Fruit fly (Drosophila melanogaster) whole organism, adult: ENCODE results near the gene CG31274.

ENCODE experiments used
- CG11617 ChIP-seq: fragments of 200-800 bp; sonication (Bioruptor generic); optimal IDR thresholded peaks from 2 replicates; lab custom pipeline; 2017; ENCODE audit warnings: mild to moderate bottlenecking, missing biosample characterization, missing genetic modification reagents, missing genetic modification characterization
- CG12768 ChIP-seq: fragments of 200-800 bp; sonication (Bioruptor generic); optimal IDR thresholded peaks from 2 replicates; lab custom pipeline; 2017; ENCODE audit warnings: missing biosample characterization, missing genetic modification characterization, mild to moderate bottlenecking, moderate library complexity, missing genetic modification reagents
- CG14711 ChIP-seq: fragments of 200-800 bp; sonication (Bioruptor generic); optimal IDR thresholded peaks from 2 replicates; lab custom pipeline; 2018; ENCODE audit warnings: missing biosample characterization, mild to moderate bottlenecking, missing genetic modification characterization, moderate library complexity
- CG1620 ChIP-seq: fragments of 200-800 bp; sonication (Bioruptor generic); optimal IDR thresholded peaks from 2 replicates; lab custom pipeline; 2016; ENCODE audit warnings: missing biosample characterization, missing genetic modification characterization
- CG33017 ChIP-seq: fragments of 200-800 bp; sonication (Bioruptor generic); optimal IDR thresholded peaks from 2 replicates; lab custom pipeline; 2018; ENCODE audit warnings: missing biosample characterization, mild to moderate bottlenecking, missing genetic modification characterization, moderate library complexity
- CG5204 ChIP-seq: fragments of 200-800 bp; sonication (Bioruptor generic); optimal IDR thresholded peaks from 2 replicates; lab custom pipeline; 2016; ENCODE audit warnings: missing biosample characterization, missing genetic modification characterization
- CG7045 ChIP-seq: fragments of 200-800 bp; sonication (Bioruptor generic); optimal IDR thresholded peaks from 2 replicates; lab custom pipeline; 2017; ENCODE audit warnings: missing biosample characterization, mild to moderate bottlenecking, missing genetic modification characterization
- CG7101 ChIP-seq: fragments of 200-800 bp; sonication (Bioruptor generic); optimal IDR thresholded peaks from 2 replicates; lab custom pipeline; 2018; ENCODE audit warnings: missing biosample characterization, mild to moderate bottlenecking, missing genetic modification characterization, moderate library complexity
- Clk ChIP-seq: fragments of 200-800 bp; sonication (Bioruptor generic); optimal IDR thresholded peaks from 2 replicates; lab custom pipeline; 2017; ENCODE audit warnings: missing biosample characterization, missing genetic modification characterization
- Crg-1 ChIP-seq: fragments of 200-800 bp; sonication (Bioruptor generic); optimal IDR thresholded peaks from 2 replicates; lab custom pipeline; 2016; ENCODE audit warnings: missing biosample characterization, missing genetic modification characterization
- Hr96 ChIP-seq: fragments of 200-800 bp; sonication (Bioruptor generic); optimal IDR thresholded peaks from 2 replicates; lab custom pipeline; 2016; ENCODE audit warnings: missing biosample characterization, missing genetic modification characterization
- Mnt ChIP-seq: fragments of 200-800 bp; sonication (Bioruptor generic); optimal IDR thresholded peaks from 2 replicates; lab custom pipeline; 2016; ENCODE audit warnings: missing biosample characterization, mild to moderate bottlenecking, missing genetic modification characterization
- bab1 ChIP-seq: fragments of 200-800 bp; sonication (Bioruptor generic); optimal IDR thresholded peaks from 3 replicates; lab custom pipeline; 2019; ENCODE audit warnings: missing biosample characterization, mild to moderate bottlenecking, missing genetic modification characterization, moderate library complexity
- cic ChIP-seq: fragments of 200-800 bp; sonication (Bioruptor generic); optimal IDR thresholded peaks from 2 replicates; lab custom pipeline; 2017; ENCODE audit warnings: missing biosample characterization, mild to moderate bottlenecking, missing genetic modification characterization, moderate library complexity
- cnc ChIP-seq, 2 experiments: fragments of >200 bp; optimal IDR thresholded peaks; 2 replicates each; lab custom pipeline; 2017
- kay ChIP-seq: fragments of 200-800 bp; sonication (Bioruptor generic); peaks from one replicate; lab custom pipeline; 2016; ENCODE audit warnings: missing biosample characterization, missing genetic modification characterization, borderline replicate concordance
- ovo ChIP-seq: fragments of 200-800 bp; sonication (Bioruptor generic); optimal IDR thresholded peaks from 2 replicates; lab custom pipeline; 2016; ENCODE audit warnings: missing biosample characterization, missing genetic modification characterization
- pad ChIP-seq: fragments of 200-800 bp; sonication (Bioruptor generic); optimal IDR thresholded peaks from 3 replicates; lab custom pipeline; 2017; ENCODE audit warnings: missing biosample characterization, missing genetic modification characterization, mild to moderate bottlenecking, moderate library complexity, missing genetic modification reagents
- tj ChIP-seq: fragments of 200-800 bp; sonication (Bioruptor generic); optimal IDR thresholded peaks from 3 replicates; lab custom pipeline; 2017; ENCODE audit warnings: missing biosample characterization, mild to moderate bottlenecking, missing genetic modification characterization, moderate library complexity
- toe ChIP-seq: fragments of 200-800 bp; sonication (Bioruptor generic); optimal IDR thresholded peaks from 2 replicates; lab custom pipeline; 2016; ENCODE audit warnings: missing biosample characterization, missing genetic modification characterization

Gene CG31274

dm6 chr3R:17016193-17016592 lies 23.4 kb downstream of the CG31274 start:
- TF ChIP-seq Hr96 (GFP tag; lab: Kevin White, UChicago), result no peak
- TF ChIP-seq cic, result no peak
- no peak for TF ChIP-seq Clk
- TF ChIP-seq tj (GFP tag; lab: Kevin White, UChicago), result no peak
- no peak for TF ChIP-seq CG11617 (GFP tag; lab: Kevin White, UChicago)
- TF ChIP-seq Crg-1 (GFP tag; lab: Kevin White, UChicago), result no peak
- no peak for TF ChIP-seq bab1 (GFP tag; lab: Kevin White, UChicago)
- no peak for TF ChIP-seq kay (GFP tag; lab: Kevin White, UChicago)
- TF ChIP-seq pad (GFP tag; lab: Kevin White, UChicago), result no peak
- TF ChIP-seq CG12768, result no peak
- TF ChIP-seq toe (GFP tag; lab: Kevin White, UChicago), result no peak
- TF ChIP-seq CG33017, result no peak
- TF ChIP-seq CG14711 (tag; lab: Kevin White, UChicago), result no peak
- no peak for TF ChIP-seq CG7101 (tag; lab: Kevin White, UChicago)
- TF ChIP-seq CG1620 (GFP tag; lab: Kevin White, UChicago), result no peak
- TF ChIP-seq CG7045, result no peak

DNA sequence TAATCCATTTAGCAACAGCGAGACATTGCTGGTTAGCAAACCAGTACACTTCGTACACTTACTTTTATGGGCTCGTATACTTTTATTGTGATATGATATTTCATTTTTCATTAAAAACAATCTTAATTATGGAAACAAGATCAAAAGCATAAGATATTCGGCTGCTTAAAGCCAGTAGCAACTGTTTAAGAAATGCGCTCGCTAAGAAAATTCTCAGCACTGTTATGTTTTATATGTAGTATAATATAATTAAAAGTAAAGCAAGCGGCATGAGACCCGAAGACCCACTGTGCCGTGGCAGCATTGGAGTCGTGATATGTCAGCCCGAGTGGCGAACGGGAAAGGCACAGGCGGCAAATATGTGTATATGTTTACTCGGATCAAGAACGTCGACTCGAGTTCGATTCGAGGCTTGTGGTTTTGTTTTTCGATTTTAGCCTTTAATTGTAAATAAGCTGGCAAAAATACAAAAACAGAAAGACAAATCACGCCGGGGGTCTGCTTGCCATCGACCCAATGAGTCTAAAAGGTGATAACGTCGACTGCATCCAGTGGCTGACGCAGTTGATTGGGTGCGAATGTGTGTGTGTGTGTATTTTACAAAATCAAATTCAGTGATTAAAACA lies 26.2 kb downstream of the CG31274 start:
- TF ChIP-seq CG5204 (GFP tag; lab: Kevin White, UChicago) (peak; percentile 7), Clk (no peak), bab1 (GFP tag; lab: Kevin White, UChicago) (no peak), kay (GFP tag; lab: Kevin White, UChicago) (peak; percentile 36), CG12768 (no peak)

- peak; percentile 18 for TF ChIP-seq Hr96 (GFP tag; lab: Kevin White, UChicago)
- TF ChIP-seq Clk, result no peak
- no peak for TF ChIP-seq CG5204 (GFP tag; lab: Kevin White, UChicago)
- TF ChIP-seq ovo (GFP tag; lab: Kevin White, UChicago), result peak; percentile 51
- TF ChIP-seq CG14711 (tag; lab: Kevin White, UChicago), result peak; percentile 23
- TF ChIP-seq kay (GFP tag; lab: Kevin White, UChicago), result peak; percentile 82
- TF ChIP-seq pad (GFP tag; lab: Kevin White, UChicago), result peak; percentile 46
- no peak for TF ChIP-seq CG12768
- peak; percentile 56 for TF ChIP-seq CG33017
- TF ChIP-seq CG1620 (GFP tag; lab: Kevin White, UChicago), result peak; percentile 18
- TF ChIP-seq Crg-1 (GFP tag; lab: Kevin White, UChicago), result no peak
- TF ChIP-seq Mnt (GFP tag; lab: Kevin White, UChicago), result peak; percentile 84
- TF ChIP-seq cnc (optimal IDR thresholded peaks at IDR 0.05; lab: Kevin White, UChicago), result no peak
- peak; percentile 65 for TF ChIP-seq CG11617 (GFP tag; lab: Kevin White, UChicago)
- TF ChIP-seq CG7045, result peak; percentile 24
- no peak for TF ChIP-seq toe (GFP tag; lab: Kevin White, UChicago)
- peak; percentile 59 for TF ChIP-seq CG7101 (tag; lab: Kevin White, UChicago)
- TF ChIP-seq tj (GFP tag; lab: Kevin White, UChicago), result peak; percentile 28
- peak; percentile 85 for TF ChIP-seq bab1 (GFP tag; lab: Kevin White, UChicago)
- TF ChIP-seq cic, result no peak
Observed at dm6 chr3R:17020956-17021355, 28.1 kb downstream of the CG31274 start, which contains the start of gene Adsl. Gene Adsl, minus strand, starts transcription at chr3R:17021120.

DNA sequence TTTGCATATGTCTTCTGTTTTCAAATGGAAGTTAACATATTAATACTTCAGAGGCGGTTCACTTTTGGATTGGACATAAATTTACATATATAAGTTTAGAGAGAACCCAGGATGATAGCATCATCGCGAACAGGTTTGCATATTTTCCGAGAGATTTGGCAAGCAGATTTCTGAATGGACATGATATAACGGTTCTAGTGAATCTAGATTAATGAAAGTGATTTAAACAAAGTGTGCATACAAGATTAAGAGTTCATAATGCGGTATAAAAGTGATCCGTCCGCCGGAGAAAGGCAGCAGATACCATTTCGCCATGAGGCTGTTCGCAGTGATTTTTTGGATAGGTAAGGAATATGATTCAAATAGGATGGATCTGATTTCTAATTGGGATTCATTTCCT lies 35.6 kb downstream of the CG31274 start, which contains the start of gene CG5225:
TSS of gene CG5225 (plus strand) at position 301 of the 400 bp plus-strand sequence.
- TF ChIP-seq CG5204 (GFP tag; lab: Kevin White, UChicago) (no peak), CG7101 (tag; lab: Kevin White, UChicago) (no peak)

DNA sequence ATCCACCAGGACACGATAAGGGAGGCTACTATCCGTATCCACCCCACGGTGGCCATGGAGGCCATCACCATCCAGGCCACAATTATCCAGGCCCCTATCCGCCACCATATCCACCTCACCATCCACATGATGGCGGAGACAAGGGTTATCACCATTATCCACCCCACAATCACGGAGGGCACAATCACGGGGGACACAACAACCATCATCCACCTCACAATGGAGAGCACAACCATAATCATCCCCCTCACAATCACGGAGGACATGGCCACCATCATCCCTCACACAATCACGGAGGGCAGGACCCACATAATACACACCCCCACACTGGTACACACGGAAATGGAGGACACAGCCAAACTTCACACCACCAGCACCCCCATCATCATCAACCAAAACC lies 37.0 kb downstream of the CG31274 start:
- TF ChIP-seq CG7045, result no peak
- TF ChIP-seq Crg-1 (GFP tag; lab: Kevin White, UChicago), result no peak
- no peak for TF ChIP-seq cic
- TF ChIP-seq pad (GFP tag; lab: Kevin White, UChicago), result no peak
- no peak for TF ChIP-seq CG1620 (GFP tag; lab: Kevin White, UChicago)
- no peak for TF ChIP-seq Mnt (GFP tag; lab: Kevin White, UChicago)
- TF ChIP-seq CG5204 (GFP tag; lab: Kevin White, UChicago), result no peak
- TF ChIP-seq kay (GFP tag; lab: Kevin White, UChicago), result no peak
- no peak for TF ChIP-seq ovo (GFP tag; lab: Kevin White, UChicago)
- TF ChIP-seq CG7101 (tag; lab: Kevin White, UChicago), result no peak
- no peak for TF ChIP-seq toe (GFP tag; lab: Kevin White, UChicago)
- TF ChIP-seq cnc (optimal IDR thresholded peaks at IDR 0.05; lab: Kevin White, UChicago), result no peak
- no peak for TF ChIP-seq CG11617 (GFP tag; lab: Kevin White, UChicago)
- TF ChIP-seq bab1 (GFP tag; lab: Kevin White, UChicago), result no peak
- TF ChIP-seq CG33017, result no peak
- TF ChIP-seq CG12768, result no peak
- TF ChIP-seq Hr96 (GFP tag; lab: Kevin White, UChicago), result no peak
- TF ChIP-seq tj (GFP tag; lab: Kevin White, UChicago), result no peak

dm6 chr3R:17031502-17031901 lies 38.7 kb downstream of the CG31274 start, which contains the start of gene CG31268:
Gene CG31268, plus strand, starts transcription at chr3R:17031802.
- TF ChIP-seq CG7101 (tag; lab: Kevin White, UChicago), result no peak
- TF ChIP-seq CG14711 (tag; lab: Kevin White, UChicago), result no peak
- TF ChIP-seq CG11617 (GFP tag; lab: Kevin White, UChicago), result no peak
